Worm (Caenorhabditis elegans): ENCODE measurements around the gene Y47D7A.3.

DNA sequence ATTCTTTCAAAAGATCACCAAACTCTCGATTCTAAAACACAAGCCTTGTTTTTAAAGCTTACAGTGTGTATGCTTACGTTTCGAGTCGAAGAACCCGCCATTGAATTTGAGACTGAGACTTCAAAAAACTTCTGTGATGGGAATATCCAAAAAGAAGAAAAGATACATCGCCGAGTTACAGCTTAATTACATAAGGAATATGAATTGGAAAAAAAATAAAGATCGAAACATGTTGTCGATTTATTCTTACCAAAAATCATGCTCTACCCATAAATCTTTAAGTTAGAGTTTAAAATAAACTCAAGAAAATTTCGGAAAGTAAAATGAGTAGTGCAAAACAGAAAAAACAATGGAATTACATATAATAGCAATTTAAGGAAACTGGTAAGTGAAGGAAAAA, 24.6 kb upstream of the Y47D7A.3 start, which contains the start of gene F13A2.10:
- no peak for TF ChIP-seq elt-2 (tag; optimal IDR thresholded peaks at IDR 0.05)
- TF ChIP-seq ZK546.5 (tag; optimal IDR thresholded peaks at IDR 0.05) = no peak
- TF ChIP-seq aly-2 (tag; optimal IDR thresholded peaks at IDR 0.05) = no peak
- TF ChIP-seq egl-5 (tag; optimal IDR thresholded peaks at IDR 0.05) = no peak
- no peak for TF ChIP-seq nhr-237 (tag; optimal IDR thresholded peaks at IDR 0.05)
- TF ChIP-seq nhr-11 (tag; optimal IDR thresholded peaks at IDR 0.05) = no peak
- TF ChIP-seq elt-1 (tag; optimal IDR thresholded peaks at IDR 0.05) = no peak
- no peak for TF ChIP-seq elt-3 (tag; optimal IDR thresholded peaks at IDR 0.05)

Data from whole organism, L3 larva.